Worm (Caenorhabditis elegans) whole organism, L1 larva: ENCODE measurements around the gene gei-14.
A peak's percentile ranks its signal among the peaks of the same experiment; 100 is the strongest.

Experiments
- ceh-90 ChIP-seq: sonication (generic microtip); optimal IDR thresholded peaks from 2 replicates; lab custom pipeline; 2016; ENCODE audit warnings: missing genetic modification characterization, missing compliant biosample characterization
- ces-1 ChIP-seq: fragments of 150-350 bp; optimal IDR thresholded peaks from 2 replicates; lab custom pipeline; 2014; ENCODE audit warnings: missing biosample characterization, missing genetic modification reagents, missing genetic modification characterization
- fkh-10 ChIP-seq: sonication (generic microtip); optimal IDR thresholded peaks from 2 replicates; lab custom pipeline; 2017; ENCODE audit warnings: missing biosample characterization, missing genetic modification reagents, missing genetic modification characterization
- lin-39 ChIP-seq: fragments of 150-350 bp; optimal IDR thresholded peaks from 2 replicates; lab custom pipeline; 2014; ENCODE audit warnings: missing biosample characterization, missing genetic modification reagents, missing genetic modification characterization
- lsy-2 ChIP-seq, 2 experiments: fragments of 150-350 bp; optimal IDR thresholded peaks; 2 replicates each; lab custom pipeline; 2014; ENCODE audit warnings: missing biosample characterization in 2 of 2, missing genetic modification characterization in 2 of 2
- nhr-28 ChIP-seq: fragments of 150-350 bp; optimal IDR thresholded peaks from 2 replicates; lab custom pipeline; 2014; ENCODE audit warnings: missing biosample characterization, missing genetic modification characterization
- ztf-11 ChIP-seq, 2 experiments: sonication (generic microtip); optimal IDR thresholded peaks; 2 replicates each; lab custom pipeline; 2016 to 2017; ENCODE audit warnings: missing genetic modification characterization in 2 of 2, missing biosample characterization in 1 of 2, missing compliant biosample characterization in 1 of 2

DNA sequence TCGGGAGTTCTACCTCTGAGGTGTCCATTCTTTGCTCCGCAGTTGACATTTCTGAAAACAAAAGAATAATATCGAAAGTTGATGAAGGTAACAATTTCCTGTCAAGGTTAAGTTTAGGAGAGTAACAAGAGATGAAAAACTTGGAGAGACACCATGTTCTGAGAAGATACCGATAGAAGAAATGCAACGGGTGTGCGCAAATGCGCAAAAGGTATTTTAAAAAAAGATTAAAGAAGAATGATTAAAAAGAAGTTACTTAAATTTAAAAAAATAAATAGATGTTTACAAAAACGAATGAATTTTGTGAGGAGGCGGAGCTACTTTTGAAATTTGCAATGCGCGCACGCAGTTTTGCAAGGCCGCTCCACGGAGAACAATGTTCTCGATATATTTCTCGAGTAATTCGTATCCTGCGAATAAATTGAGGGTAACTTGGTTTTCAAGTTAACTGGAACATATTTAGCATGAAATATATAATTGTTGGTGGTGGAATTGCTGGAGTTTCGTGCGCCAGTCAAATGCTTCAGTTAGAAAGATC, 49.0 kb upstream of the gei-14 start, which contains the start of the genes ran-3 and C26D10.3:
- TF ChIP-seq lsy-2 (tag; optimal IDR thresholded peaks at IDR 0.05; lab: Kevin White, UChicago) (peak; percentile 43 to 61), ztf-11 (tag; optimal IDR thresholded peaks at IDR 0.05; lab: Kevin White, UChicago) (no peak), fkh-10 (GFP tag; lab: Kevin White, UChicago) (no peak), lin-39 (tag; lab: Kevin White, UChicago) (peak; percentile 11), ceh-90 (tag; lab: Kevin White, UChicago) (no peak), nhr-28 (tag; lab: Kevin White, UChicago) (no peak), ces-1 (no peak)
